Fruit fly (Drosophila melanogaster) whole organism, embryonic: ENCODE data around the gene Atu.

Source experiments
- Adf1 ChIP-seq: fragments of 200-800 bp; sonication (Bioruptor generic); IDR thresholded peaks from 2 replicates; pipeline ENCODE4 v1.3.6; 2022; ENCODE audit warnings: missing biosample characterization, missing genetic modification characterization
- CG10431 ChIP-seq: fragments of 200-800 bp; sonication (Bioruptor generic); optimal IDR thresholded peaks from 3 replicates; lab custom pipeline; 2018; ENCODE audit warnings: missing biosample characterization, mild to moderate bottlenecking, missing genetic modification characterization
- CG10979 ChIP-seq: fragments of 200-800 bp; sonication (Bioruptor generic); optimal IDR thresholded peaks from 2 replicates; lab custom pipeline; 2018; ENCODE audit warnings: missing biosample characterization, mild to moderate bottlenecking, missing genetic modification characterization, moderate library complexity
- CG11696 ChIP-seq: fragments of 200-800 bp; sonication (Bioruptor generic); IDR thresholded peaks from 2 replicates; pipeline ENCODE4 v1.3.6; 2022; ENCODE audit warnings: missing biosample characterization, missing genetic modification characterization
- CG12391 ChIP-seq: fragments of 200-800 bp; sonication (Bioruptor generic); optimal IDR thresholded peaks from 3 replicates; lab custom pipeline; 2018; ENCODE audit warnings: missing biosample characterization, mild to moderate bottlenecking, missing genetic modification characterization, moderate library complexity
- CG14014 ChIP-seq: fragments of 200-800 bp; sonication (Bioruptor generic); IDR thresholded peaks from 2 replicates; pipeline ENCODE4 v1.3.6; 2022; ENCODE audit warnings: missing biosample characterization, missing genetic modification characterization
- CG14050 ChIP-seq: fragments of 200-800 bp; sonication (Bioruptor generic); IDR thresholded peaks from 3 replicates; pipeline ENCODE4 v1.3.6; 2022; ENCODE audit warnings: missing biosample characterization, missing genetic modification characterization
- CG16813 ChIP-seq: fragments of 200-800 bp; sonication (Bioruptor generic); IDR thresholded peaks from 3 replicates; pipeline ENCODE4 v1.3.6; 2022; ENCODE audit warnings: missing biosample characterization, missing genetic modification characterization; ENCODE audit not compliant: partially characterized antibody
- CG18476 ChIP-seq: fragments of 200-800 bp; sonication (Bioruptor generic); optimal IDR thresholded peaks from 2 replicates; lab custom pipeline; 2016; ENCODE audit warnings: missing biosample characterization, mild to moderate bottlenecking, missing genetic modification characterization
- CG2199 ChIP-seq: fragments of 200-800 bp; sonication (Bioruptor generic); IDR thresholded peaks from 3 replicates; pipeline ENCODE4 v1.3.6; 2022; ENCODE audit warnings: missing biosample characterization, missing genetic modification characterization
- CG3163 ChIP-seq: fragments of 200-800 bp; sonication (Bioruptor generic); optimal IDR thresholded peaks from 3 replicates; lab custom pipeline; 2016; ENCODE audit warnings: missing biosample characterization, missing genetic modification characterization
- CG33557 ChIP-seq: fragments of 200-800 bp; sonication (Bioruptor generic); optimal IDR thresholded peaks from 2 replicates; lab custom pipeline; 2019; ENCODE audit warnings: missing biosample characterization, mild to moderate bottlenecking, missing genetic modification characterization, moderate library complexity
- CG4404 ChIP-seq: fragments of 200-800 bp; sonication (Bioruptor generic); IDR thresholded peaks from 2 replicates; pipeline ENCODE4 v1.3.6; 2022; ENCODE audit warnings: missing biosample characterization, missing genetic modification characterization
- CG6689 ChIP-seq: fragments of 200-800 bp; sonication (Bioruptor generic); IDR thresholded peaks from 2 replicates; pipeline ENCODE4 v1.3.6; 2022; ENCODE audit warnings: missing biosample characterization, missing genetic modification characterization
- CG8089 ChIP-seq: fragments of 200-800 bp; sonication (Bioruptor generic); optimal IDR thresholded peaks from 3 replicates; lab custom pipeline; 2016; ENCODE audit warnings: missing biosample characterization, missing genetic modification characterization
- CG8281 ChIP-seq: fragments of 200-800 bp; sonication (Bioruptor generic); optimal IDR thresholded peaks from 2 replicates; lab custom pipeline; 2018; ENCODE audit warnings: missing biosample characterization, mild to moderate bottlenecking, missing genetic modification characterization, moderate library complexity
- CG9437 ChIP-seq: fragments of 200-800 bp; sonication (Bioruptor generic); optimal IDR thresholded peaks from 2 replicates; lab custom pipeline; 2018; ENCODE audit warnings: missing biosample characterization, mild to moderate bottlenecking, missing genetic modification characterization
- CG9609 ChIP-seq: fragments of 200-800 bp; sonication (Bioruptor generic); optimal IDR thresholded peaks from 3 replicates; lab custom pipeline; 2016; ENCODE audit warnings: missing biosample characterization, missing genetic modification characterization
- D19A ChIP-seq: fragments of 200-800 bp; optimal IDR thresholded peaks from 3 replicates; lab custom pipeline; 2019; ENCODE audit warnings: missing biosample characterization, mild to moderate bottlenecking, missing genetic modification characterization, moderate library complexity
- D19B ChIP-seq: fragments of 200-800 bp; sonication (Bioruptor generic); optimal IDR thresholded peaks from 2 replicates; lab custom pipeline; 2017; ENCODE audit warnings: missing biosample characterization, mild to moderate bottlenecking, missing genetic modification characterization
- Doc2 ChIP-seq: fragments of 200-800 bp; sonication (Bioruptor generic); IDR thresholded peaks from 2 replicates; pipeline ENCODE4 v1.3.6; 2022; ENCODE audit warnings: missing biosample characterization, missing genetic modification characterization
- Eip74EF ChIP-seq, 2 experiments: fragments of 200-800 bp in 1 of 2; fragments of >200 bp in 1 of 2; sonication (Bioruptor generic) in 1 of 2; optimal IDR thresholded peaks; 2 replicates each; lab custom pipeline; 2017 to 2019; ENCODE audit warnings: missing biosample characterization in 2 of 2, missing genetic modification characterization in 2 of 2, mild to moderate bottlenecking in 1 of 2, moderate library complexity in 1 of 2
- Lhr ChIP-seq: fragments of 200-800 bp; sonication (Bioruptor generic); optimal IDR thresholded peaks from 3 replicates; lab custom pipeline; 2017; ENCODE audit warnings: mild to moderate bottlenecking, missing biosample characterization, missing genetic modification reagents, missing genetic modification characterization
- Lim3 ChIP-seq: fragments of 200-800 bp; sonication (Bioruptor generic); IDR thresholded peaks from 2 replicates; pipeline ENCODE4 v1.3.6; 2022; ENCODE audit warnings: missing biosample characterization, missing genetic modification characterization
- NK7.1 ChIP-seq: fragments of 200-800 bp; sonication (Bioruptor generic); optimal IDR thresholded peaks from 3 replicates; lab custom pipeline; 2016; ENCODE audit warnings: missing biosample characterization, missing genetic modification characterization
- Nf-YA ChIP-seq: fragments of 200-800 bp; sonication (Bioruptor generic); IDR thresholded peaks from 2 replicates; pipeline ENCODE4 v1.3.6; 2022; ENCODE audit warnings: missing biosample characterization, missing genetic modification characterization
- Nf-YB ChIP-seq: fragments of 200-800 bp; sonication (Bioruptor generic); optimal IDR thresholded peaks from 3 replicates; lab custom pipeline; 2019; ENCODE audit warnings: missing biosample characterization, mild to moderate bottlenecking, missing genetic modification characterization, moderate library complexity
- Six4 ChIP-seq: fragments of 200-800 bp; sonication (Bioruptor generic); optimal IDR thresholded peaks from 2 replicates; lab custom pipeline; 2016; ENCODE audit warnings: missing biosample characterization, missing genetic modification characterization
- Sox100B ChIP-seq: fragments of 200-800 bp; sonication (Bioruptor generic); optimal IDR thresholded peaks from 3 replicates; lab custom pipeline; 2018; ENCODE audit warnings: missing biosample characterization, mild to moderate bottlenecking, missing genetic modification characterization
- Xrp1 ChIP-seq: fragments of 200-800 bp; sonication (Bioruptor generic); IDR thresholded peaks from 2 replicates; pipeline ENCODE4 v1.3.6; 2022; ENCODE audit warnings: missing biosample characterization, missing genetic modification characterization
- ato ChIP-seq: fragments of 200-800 bp; sonication (Bioruptor generic); IDR thresholded peaks from 2 replicates; pipeline ENCODE4 v1.3.6; 2022; ENCODE audit warnings: missing biosample characterization, missing genetic modification characterization; ENCODE audit not compliant: partially characterized antibody
- cas ChIP-seq: fragments of 200-800 bp; sonication (Bioruptor generic); IDR thresholded peaks from 2 replicates; pipeline ENCODE4 v1.3.6; 2022; ENCODE audit warnings: missing biosample characterization, missing genetic modification characterization
- exex ChIP-seq: fragments of 200-800 bp; sonication (Bioruptor generic); optimal IDR thresholded peaks from 4 replicates; lab custom pipeline; 2018; ENCODE audit warnings: missing biosample characterization, mild to moderate bottlenecking, missing genetic modification characterization, moderate library complexity
- fd64A ChIP-seq: fragments of 200-800 bp; sonication (Bioruptor generic); optimal IDR thresholded peaks from 3 replicates; lab custom pipeline; 2018; ENCODE audit warnings: missing biosample characterization, mild to moderate bottlenecking, missing genetic modification characterization
- ftz-f1 ChIP-seq: fragments of 200-800 bp; sonication (Bioruptor generic); optimal IDR thresholded peaks from 2 replicates; lab custom pipeline; 2016; ENCODE audit warnings: missing biosample characterization, missing genetic modification characterization
- grn ChIP-seq: fragments of 200-800 bp; sonication (Bioruptor generic); optimal IDR thresholded peaks from 3 replicates; lab custom pipeline; 2017; ENCODE audit warnings: missing biosample characterization, missing genetic modification characterization
- ken ChIP-seq: fragments of 200-800 bp; sonication (Bioruptor generic); IDR thresholded peaks from 3 replicates; pipeline ENCODE4 v1.3.6; 2022; ENCODE audit warnings: missing biosample characterization, missing genetic modification characterization
- klu ChIP-seq: fragments of 200-800 bp; sonication (Bioruptor generic); IDR thresholded peaks from 2 replicates; pipeline ENCODE4 v1.3.6; 2022; ENCODE audit warnings: missing biosample characterization, missing genetic modification characterization
- kni ChIP-seq: fragments of 200-800 bp; sonication (Bioruptor generic); optimal IDR thresholded peaks from 3 replicates; lab custom pipeline; 2017; ENCODE audit warnings: mild to moderate bottlenecking, missing biosample characterization, missing genetic modification reagents, missing genetic modification characterization
- lmd ChIP-seq: fragments of 200-800 bp; sonication (Bioruptor generic); IDR thresholded peaks from 2 replicates; pipeline ENCODE4 v1.3.6; 2022; ENCODE audit warnings: missing biosample characterization, missing genetic modification characterization
- mirr ChIP-seq: fragments of 200-800 bp; sonication (Bioruptor generic); optimal IDR thresholded peaks from 3 replicates; lab custom pipeline; 2018; ENCODE audit warnings: missing biosample characterization, mild to moderate bottlenecking, missing genetic modification characterization
- nerfin-1 ChIP-seq: fragments of 200-800 bp; sonication (Bioruptor generic); optimal IDR thresholded peaks from 3 replicates; lab custom pipeline; 2019; ENCODE audit warnings: missing biosample characterization, mild to moderate bottlenecking, missing genetic modification characterization, moderate library complexity
- peb ChIP-seq: fragments of 200-800 bp; sonication (Bioruptor generic); IDR thresholded peaks from 2 replicates; pipeline ENCODE4 v1.3.6; 2022; ENCODE audit warnings: missing biosample characterization, missing genetic modification characterization
- rib ChIP-seq: fragments of 200-800 bp; sonication (Bioruptor generic); IDR thresholded peaks from 2 replicates; pipeline ENCODE4 v1.3.6; 2022; ENCODE audit warnings: missing biosample characterization, missing genetic modification characterization
- sd ChIP-seq: fragments of 200-800 bp; sonication (Bioruptor generic); optimal IDR thresholded peaks from 3 replicates; lab custom pipeline; 2018; ENCODE audit warnings: missing biosample characterization, mild to moderate bottlenecking, missing genetic modification characterization, moderate library complexity
- sens-2 ChIP-seq: fragments of 200-800 bp; sonication (Bioruptor generic); IDR thresholded peaks from 2 replicates; pipeline ENCODE4 v1.3.6; 2022; ENCODE audit warnings: missing biosample characterization, missing genetic modification characterization
- stwl ChIP-seq: fragments of 200-800 bp; sonication (Bioruptor generic); optimal IDR thresholded peaks from 3 replicates; lab custom pipeline; 2018; ENCODE audit warnings: missing biosample characterization, mild to moderate bottlenecking, missing genetic modification characterization, moderate library complexity
- vnd ChIP-seq: fragments of 200-800 bp; sonication (Bioruptor generic); IDR thresholded peaks from 3 replicates; pipeline ENCODE4 v1.3.6; 2022; ENCODE audit warnings: missing biosample characterization, missing genetic modification characterization; ENCODE audit not compliant: partially characterized antibody
- wdn ChIP-seq: fragments of 200-800 bp; sonication (Bioruptor generic); IDR thresholded peaks from 2 replicates; pipeline ENCODE4 v1.3.6; 2022; ENCODE audit warnings: missing biosample characterization, missing genetic modification characterization
- z ChIP-seq: fragments of 200-800 bp; sonication (Bioruptor generic); IDR thresholded peaks from 3 replicates; pipeline ENCODE4 v1.3.6; 2022; ENCODE audit warnings: missing biosample characterization, missing genetic modification characterization
- zf30C ChIP-seq: fragments of 200-800 bp; sonication (Bioruptor generic); optimal IDR thresholded peaks from 3 replicates; lab custom pipeline; 2018; ENCODE audit warnings: missing biosample characterization, mild to moderate bottlenecking, missing genetic modification characterization

Atu gene

dm6 chr3R:5591398-5591853 lies 21.7 kb upstream of the Atu start, which contains the start of the genes noi and Vha26 (continued):
- TF ChIP-seq CG6689 (peak; percentile 34; the same call in 1 of the 2 replicates), CG2199 (no peak), NK7.1 (GFP tag; lab: Kevin White, UChicago) (no peak), CG16813 (GFP tag; lab: Robert Waterston, UW) (peak; percentile 73), vnd (GFP tag; lab: Robert Waterston, UW) (0 out of 3 replicates have a peak, but pooled peaks have one; percentile 45), CG10431 (GFP tag; lab: Kevin White, UChicago) (no peak), Xrp1 (peak; percentile 10; the same call in 1 of the 2 replicates), CG33557 (GFP tag; lab: Kevin White, UChicago) (no peak), nerfin-1 (tag; lab: Kevin White, UChicago) (peak; percentile 15), wdn (GFP tag; lab: Robert Waterston, UW) (no peak), Eip74EF (GFP tag; optimal IDR thresholded peaks at IDR 0.05; lab: Kevin White, UChicago) (no peak), CG9609 (GFP tag; lab: Kevin White, UChicago) (no peak), Nf-YB (GFP tag; lab: Kevin White, UChicago) (no peak), CG12391 (tag; lab: Kevin White, UChicago) (peak; percentile 72), CG18476 (peak; percentile 58), sd (tag; lab: Kevin White, UChicago) (no peak), Sox100B (no peak), zf30C (peak; percentile 54), kni (no peak), ftz-f1 (peak; percentile 12), CG10979 (peak; percentile 21), cas (GFP tag; lab: Robert Waterston, UW) (no peak), D19B (GFP tag; lab: Kevin White, UChicago) (no peak), CG4404 (GFP tag; lab: Robert Waterston, UW) (no peak), exex (no peak), CG14014 (GFP tag; lab: Robert Waterston, UW) (no peak), ken (GFP tag; lab: Robert Waterston, UW) (no peak), Lim3 (GFP tag; lab: Robert Waterston, UW) (no peak), Adf1 (GFP tag; lab: Robert Waterston, UW) (0 out of 2 replicates have a peak, but pooled peaks have one; percentile 24), CG8281 (tag; lab: Kevin White, UChicago) (no peak), grn (GFP tag; lab: Kevin White, UChicago) (no peak), D19A (tag; lab: Kevin White, UChicago) (peak; percentile 95), Doc2 (GFP tag; lab: Robert Waterston, UW) (no peak), sens-2 (no peak), CG9437 (GFP tag; lab: Kevin White, UChicago) (no peak), Six4 (GFP tag; lab: Kevin White, UChicago) (no peak), z (GFP tag; lab: Robert Waterston, UW) (no peak), Nf-YA (no peak), ato (GFP tag; lab: Robert Waterston, UW) (no peak), lmd (no peak), klu (GFP tag; lab: Robert Waterston, UW) (no peak; the same call in 1 of the 2 replicates), CG8089 (GFP tag; lab: Kevin White, UChicago) (no peak), stwl (tag; lab: Kevin White, UChicago) (peak; percentile 75), CG14050 (GFP tag; lab: Robert Waterston, UW) (no peak), peb (GFP tag; lab: Robert Waterston, UW) (no peak), fd64A (GFP tag; lab: Kevin White, UChicago) (no peak), CG11696 (GFP tag; lab: Robert Waterston, UW) (no peak), CG3163 (GFP tag; lab: Kevin White, UChicago) (no peak), rib (GFP tag; lab: Robert Waterston, UW) (no peak), Lhr (GFP tag; lab: Kevin White, UChicago) (peak; percentile 56), mirr (peak; percentile 31)
